Fruit fly (Drosophila melanogaster) whole organism, pupa: ENCODE measurements around the gene nrv2.
A peak's percentile ranks its signal among the peaks of the same experiment; 100 is the strongest.

Experiments
- CG10348 ChIP-seq: fragments of 200-800 bp; sonication (Bioruptor generic); IDR thresholded peaks from 2 replicates; pipeline ENCODE4 v1.3.6; 2022; ENCODE audit warnings: missing biosample characterization, missing genetic modification characterization
- CG12605 ChIP-seq: fragments of 200-800 bp; sonication (Bioruptor generic); IDR thresholded peaks from 2 replicates; pipeline ENCODE4 v1.3.6; 2022; ENCODE audit warnings: missing biosample characterization, missing genetic modification characterization
- CG13204 ChIP-seq: fragments of 200-800 bp; sonication (Bioruptor generic); optimal IDR thresholded peaks from 2 replicates; lab custom pipeline; 2018; ENCODE audit warnings: missing biosample characterization, mild to moderate bottlenecking, missing genetic modification characterization, moderate library complexity
- CG14655 ChIP-seq: fragments of 200-800 bp; sonication (Bioruptor generic); optimal IDR thresholded peaks from 3 replicates; lab custom pipeline; 2017; ENCODE audit warnings: mild to moderate bottlenecking, missing biosample characterization, missing genetic modification reagents, missing genetic modification characterization
- CG15710 ChIP-seq: fragments of 200-800 bp; sonication (Bioruptor generic); optimal IDR thresholded peaks from 2 replicates; lab custom pipeline; 2018; ENCODE audit warnings: missing biosample characterization, mild to moderate bottlenecking, missing genetic modification characterization, moderate library complexity
- CG17806 ChIP-seq: fragments of 200-800 bp; sonication (Bioruptor generic); optimal IDR thresholded peaks from 2 replicates; lab custom pipeline; 2018; ENCODE audit warnings: missing biosample characterization, mild to moderate bottlenecking, missing genetic modification characterization, moderate library complexity
- CG32121 ChIP-seq: fragments of 200-800 bp; sonication (Bioruptor generic); IDR thresholded peaks from 2 replicates; pipeline ENCODE4 v1.3.6; 2022; ENCODE audit warnings: missing biosample characterization, missing genetic modification characterization
- CG34367 ChIP-seq: fragments of 200-800 bp; sonication (Bioruptor generic); optimal IDR thresholded peaks from 2 replicates; lab custom pipeline; 2018; ENCODE audit warnings: missing biosample characterization, mild to moderate bottlenecking, missing genetic modification characterization
- CG4496 ChIP-seq: fragments of 200-800 bp; sonication (Bioruptor generic); IDR thresholded peaks from 3 replicates; pipeline ENCODE4 v1.3.6; 2022; ENCODE audit warnings: missing biosample characterization, missing genetic modification characterization
- CG8159 ChIP-seq: fragments of 200-800 bp; sonication (Bioruptor generic); optimal IDR thresholded peaks from 3 replicates; lab custom pipeline; 2018; ENCODE audit warnings: missing biosample characterization, mild to moderate bottlenecking, missing genetic modification characterization, moderate library complexity
- CG8301 ChIP-seq: fragments of 200-800 bp; sonication (Bioruptor generic); optimal IDR thresholded peaks from 2 replicates; lab custom pipeline; 2018; ENCODE audit warnings: missing biosample characterization, mild to moderate bottlenecking, missing genetic modification characterization
- CG9948 ChIP-seq: fragments of 200-800 bp; sonication (Bioruptor generic); optimal IDR thresholded peaks from 2 replicates; lab custom pipeline; 2018; ENCODE audit warnings: missing biosample characterization, mild to moderate bottlenecking, missing genetic modification characterization, moderate library complexity
- D1 ChIP-seq: fragments of 200-800 bp; sonication (Bioruptor generic); optimal IDR thresholded peaks from 2 replicates; lab custom pipeline; 2018; ENCODE audit warnings: missing biosample characterization, mild to moderate bottlenecking, missing genetic modification characterization, moderate library complexity
- EcR ChIP-seq: fragments of 200-800 bp; sonication (Bioruptor generic); optimal IDR thresholded peaks from 3 replicates; lab custom pipeline; 2019; ENCODE audit warnings: missing biosample characterization, missing genetic modification characterization, mild to moderate bottlenecking, moderate library complexity, missing genetic modification reagents
- Ets98B ChIP-seq: fragments of 200-800 bp; sonication (Bioruptor generic); IDR thresholded peaks from 2 replicates; pipeline ENCODE4 v1.3.6; 2022; ENCODE audit warnings: missing biosample characterization, missing genetic modification characterization
- Pif1A ChIP-seq: fragments of 200-800 bp; sonication (Bioruptor generic); optimal IDR thresholded peaks from 3 replicates; lab custom pipeline; 2016; ENCODE audit warnings: missing biosample characterization, missing genetic modification characterization
- Pif1B ChIP-seq: fragments of 200-800 bp; sonication (Bioruptor generic); optimal IDR thresholded peaks from 3 replicates; lab custom pipeline; 2016; ENCODE audit warnings: missing biosample characterization, missing genetic modification characterization
- Snoo ChIP-seq: fragments of 200-800 bp; sonication (Bioruptor generic); optimal IDR thresholded peaks from 3 replicates; lab custom pipeline; 2017; ENCODE audit warnings: missing biosample characterization, mild to moderate bottlenecking, missing genetic modification characterization, inconsistent platforms
- fd96Ca ChIP-seq: fragments of 200-800 bp; sonication (Bioruptor generic); IDR thresholded peaks from 3 replicates; pipeline ENCODE4 v1.3.6; 2022; ENCODE audit warnings: missing biosample characterization, missing genetic modification characterization
- gl ChIP-seq: fragments of 200-800 bp; sonication (Bioruptor generic); optimal IDR thresholded peaks from 2 replicates; lab custom pipeline; 2018; ENCODE audit warnings: missing biosample characterization, mild to moderate bottlenecking, missing genetic modification characterization
- rn ChIP-seq: fragments of 200-800 bp; sonication (Bioruptor generic); IDR thresholded peaks from 2 replicates; pipeline ENCODE4 v1.3.6; 2022; ENCODE audit warnings: missing biosample characterization, missing genetic modification characterization

nrv2 gene

DNA sequence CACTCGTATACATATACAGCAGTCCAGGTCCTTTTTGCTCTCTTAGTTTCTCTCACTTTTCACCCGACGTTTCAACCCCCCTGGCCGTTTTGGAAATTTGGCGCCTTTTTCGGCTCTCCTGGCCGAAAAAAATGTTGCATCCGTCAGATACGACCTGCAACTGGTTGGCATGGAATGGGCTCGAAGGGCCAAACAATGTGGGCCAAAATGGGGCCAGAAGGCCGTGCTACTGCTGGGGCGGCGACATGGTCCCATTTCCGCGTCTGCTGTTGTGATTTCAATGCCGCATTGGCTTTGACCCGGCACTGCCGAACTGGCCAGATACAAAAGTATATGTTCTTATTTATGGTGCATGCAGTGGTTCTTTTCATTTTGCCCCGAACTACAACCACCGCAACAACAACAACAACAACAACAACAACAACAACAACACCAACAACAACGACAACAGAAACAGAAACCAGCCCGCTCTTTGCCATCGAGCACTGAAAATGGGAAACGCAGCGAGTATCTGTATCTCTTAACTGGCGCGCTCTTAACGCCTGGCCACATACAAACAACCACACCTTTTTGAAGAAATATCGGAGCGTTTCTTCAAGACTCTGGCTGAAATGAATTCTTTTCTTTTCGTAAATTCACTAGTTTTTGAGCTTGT is 4.8 kb downstream of the nrv2 start:
- TF ChIP-seq rn (GFP tag; lab: Robert Waterston, UW), result no peak
- TF ChIP-seq CG32121, result peak; percentile 44; the same call in 1 of the 2 replicates
- no peak for TF ChIP-seq D1 (tag; lab: Kevin White, UChicago)

DNA sequence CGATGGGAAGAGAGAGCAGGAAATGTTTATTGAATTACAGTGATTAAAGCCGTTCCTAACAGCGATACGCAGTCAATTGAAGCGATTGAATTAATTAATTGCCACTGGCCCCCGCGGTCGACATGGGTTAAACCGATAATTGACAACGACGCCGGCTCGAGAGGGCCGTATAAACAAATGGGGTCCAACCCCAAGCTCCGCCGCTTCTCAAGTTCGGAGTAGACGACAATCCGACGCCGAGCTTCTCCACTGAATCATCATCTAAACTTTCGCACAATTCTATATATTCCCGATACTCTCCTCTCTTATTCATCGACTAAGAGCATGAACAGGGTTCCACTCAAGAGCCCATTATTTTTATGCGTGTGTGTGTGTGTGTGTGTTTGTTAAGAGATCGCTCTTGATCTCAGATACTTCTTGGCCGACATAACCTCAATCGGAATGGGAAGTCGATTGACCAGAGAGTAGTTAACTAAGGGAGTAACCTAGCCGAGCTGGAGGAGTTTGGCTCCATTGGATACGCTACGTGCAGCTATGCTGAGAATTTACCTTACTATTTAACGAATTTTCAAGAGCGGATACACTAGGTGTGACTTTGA is 6.7 kb downstream of the nrv2 start:
- no peak for TF ChIP-seq CG17806 (tag; lab: Kevin White, UChicago)
- no peak for TF ChIP-seq CG32121
- no peak for TF ChIP-seq fd96Ca
- TF ChIP-seq EcR, result peak; percentile 13
- peak; percentile 27; the same call in 1 of the 2 replicates for TF ChIP-seq Ets98B (GFP tag; lab: Robert Waterston, UW)
- TF ChIP-seq CG8159 (tag; lab: Kevin White, UChicago), result no peak
- no peak for TF ChIP-seq CG15710
- no peak for TF ChIP-seq Snoo
- TF ChIP-seq CG9948, result no peak
- no peak for TF ChIP-seq CG34367 (tag; lab: Kevin White, UChicago)
- TF ChIP-seq CG12605, result no peak; the same call in 1 of the 2 replicates
- no peak for TF ChIP-seq D1 (tag; lab: Kevin White, UChicago)

DNA sequence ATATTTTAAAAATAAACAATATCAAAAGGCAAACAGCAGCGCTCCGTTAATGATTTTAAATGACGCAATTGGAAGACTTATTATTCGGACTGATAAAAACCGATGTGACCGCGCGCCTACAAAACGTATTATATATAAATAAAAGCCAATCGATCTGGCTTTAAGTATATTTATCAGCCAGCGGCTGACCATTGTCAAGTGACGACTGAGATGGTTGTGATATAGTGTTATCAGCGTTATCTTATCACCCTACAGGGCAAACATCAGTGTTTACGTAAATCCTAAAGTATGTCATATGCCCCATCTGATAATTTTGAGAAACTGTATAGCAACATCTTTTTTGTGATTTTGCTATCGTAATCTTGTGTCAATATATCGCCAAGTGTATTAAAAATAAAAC is 9.3 kb downstream of the nrv2 start:
- TF ChIP-seq CG8159 (tag; lab: Kevin White, UChicago) (no peak), gl (tag; lab: Kevin White, UChicago) (peak; percentile 23), EcR (peak; percentile 14)

- TF ChIP-seq rn (GFP tag; lab: Robert Waterston, UW), result no peak
- TF ChIP-seq CG8159 (tag; lab: Kevin White, UChicago), result peak; percentile 65
- no peak for TF ChIP-seq gl (tag; lab: Kevin White, UChicago)
- peak; percentile 5; the same call in 1 of the 2 replicates for TF ChIP-seq Ets98B (GFP tag; lab: Robert Waterston, UW)
- peak; percentile 71 for TF ChIP-seq CG9948
- peak; percentile 7 for TF ChIP-seq Pif1B (GFP tag; lab: Kevin White, UChicago)
- no peak for TF ChIP-seq Snoo
- TF ChIP-seq CG4496, result peak; percentile 65; the same call in 1 of the 3 replicates
- TF ChIP-seq D1 (tag; lab: Kevin White, UChicago), result peak; percentile 8
- peak; percentile 83 for TF ChIP-seq CG8301
- peak; percentile 24 for TF ChIP-seq Pif1A (GFP tag; lab: Kevin White, UChicago)
- TF ChIP-seq EcR, result no peak
- peak; percentile 68 for TF ChIP-seq CG17806 (tag; lab: Kevin White, UChicago)
- no peak for TF ChIP-seq CG10348 (GFP tag; lab: Robert Waterston, UW)
- peak; percentile 36 for TF ChIP-seq CG34367 (tag; lab: Kevin White, UChicago)
- no peak for TF ChIP-seq CG32121
- TF ChIP-seq CG15710, result peak; percentile 43
- TF ChIP-seq fd96Ca, result peak; percentile 60; the same call in 2 of the 3 replicates
- TF ChIP-seq CG13204, result no peak
- no peak; the same call in 1 of the 2 replicates for TF ChIP-seq CG12605
- TF ChIP-seq CG14655, result peak; percentile 75
Observed at dm6 chr2L:6787973-6788368, 10.7 kb downstream of the nrv2 start.

DNA sequence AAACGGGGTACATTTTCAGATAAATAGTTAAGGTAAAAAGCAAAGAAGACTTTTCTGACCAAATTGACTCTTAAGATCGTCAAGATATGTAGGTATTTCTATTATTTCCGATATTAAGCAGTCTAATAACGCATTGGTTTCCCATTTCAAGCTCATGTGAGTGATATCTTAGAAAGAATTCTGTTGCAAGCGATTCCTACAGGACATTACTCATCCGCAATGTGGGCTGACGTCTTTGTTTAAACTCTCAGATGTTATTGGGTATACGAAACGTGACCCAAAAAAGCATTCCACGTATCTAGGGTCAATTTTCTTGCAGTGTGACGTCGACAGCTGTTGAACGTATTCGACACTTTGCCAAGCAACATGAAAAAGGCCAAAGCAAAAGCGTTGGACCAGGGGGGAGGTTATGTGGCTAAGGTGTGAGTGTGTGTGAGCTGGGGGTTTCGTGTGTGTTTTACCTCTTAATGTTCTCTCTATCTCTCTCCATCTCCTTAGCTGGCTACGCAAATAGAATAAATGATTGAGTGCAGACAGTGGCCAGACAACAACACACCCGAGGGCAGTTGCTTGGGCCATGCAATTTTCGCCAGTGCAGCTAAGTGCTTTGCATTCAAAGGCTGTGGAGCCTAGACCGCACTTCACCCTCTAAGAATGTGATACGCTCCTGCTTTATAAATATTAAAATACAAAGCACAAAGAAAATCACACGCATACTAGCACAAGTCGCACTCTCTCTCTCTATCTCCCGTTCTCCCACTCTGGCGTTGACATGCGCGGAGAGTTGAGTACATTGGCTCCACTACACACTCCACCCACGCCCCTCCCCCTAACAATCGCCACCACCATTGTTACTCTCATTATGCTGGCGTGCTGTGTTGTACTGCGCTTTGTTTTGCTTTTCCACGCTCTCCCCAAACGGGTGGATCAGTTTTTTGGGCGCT is 11.4 kb downstream of the nrv2 start:
- TF ChIP-seq Snoo (peak; percentile 90), gl (tag; lab: Kevin White, UChicago) (peak; percentile 52), CG4496 (peak; percentile 94), CG14655 (peak; percentile 97), rn (GFP tag; lab: Robert Waterston, UW) (peak; percentile 78), Ets98B (GFP tag; lab: Robert Waterston, UW) (peak; percentile 96), CG17806 (tag; lab: Kevin White, UChicago) (peak; percentile 83), Pif1A (GFP tag; lab: Kevin White, UChicago) (peak; percentile 93), EcR (peak; percentile 90), CG13204 (peak; percentile 80), CG32121 (peak; percentile 89), D1 (tag; lab: Kevin White, UChicago) (peak; percentile 91), CG9948 (peak; percentile 93), CG15710 (peak; percentile 94), CG8301 (peak; percentile 97), CG10348 (GFP tag; lab: Robert Waterston, UW) (peak; percentile 80), CG8159 (tag; lab: Kevin White, UChicago) (peak; percentile 95), fd96Ca (peak; percentile 94), CG12605 (peak; percentile 46; the same call in 1 of the 2 replicates), CG34367 (tag; lab: Kevin White, UChicago) (peak; percentile 85), Pif1B (GFP tag; lab: Kevin White, UChicago) (peak; percentile 86)

dm6 chr2L:6786674-6787028 is 12.0 kb downstream of the nrv2 start, which contains the start of gene nrv1:
Gene nrv1 (minus strand): TSS chr2L:6786861.
- TF ChIP-seq rn (GFP tag; lab: Robert Waterston, UW), result no peak
- TF ChIP-seq CG12605, result peak; percentile 43; the same call in 1 of the 2 replicates
